Fruit fly (Drosophila melanogaster) whole organism, embryonic: ENCODE measurements around the gene CG4461.

ENCODE experiments used
- Atf6 ChIP-seq: fragments of 200-800 bp; sonication (Bioruptor generic); IDR thresholded peaks from 2 replicates; pipeline ENCODE4 v1.3.6; 2022; ENCODE audit warnings: missing biosample characterization, missing genetic modification characterization
- CG10321 ChIP-seq: fragments of 200-800 bp; sonication (Bioruptor generic); IDR thresholded peaks from 2 replicates; pipeline ENCODE4 v1.3.6; 2022; ENCODE audit warnings: missing biosample characterization, missing genetic modification characterization
- CG12942 ChIP-seq: fragments of 200-800 bp; sonication (Bioruptor generic); optimal IDR thresholded peaks from 3 replicates; lab custom pipeline; 2016; ENCODE audit warnings: missing biosample characterization, missing genetic modification characterization
- CG1529 ChIP-seq: fragments of 200-800 bp; sonication (Bioruptor generic); optimal IDR thresholded peaks from 3 replicates; lab custom pipeline; 2018; ENCODE audit warnings: missing biosample characterization, missing genetic modification characterization
- CG15479 ChIP-seq: fragments of 200-800 bp; sonication (Bioruptor generic); optimal IDR thresholded peaks from 3 replicates; lab custom pipeline; 2019; ENCODE audit warnings: missing biosample characterization, mild to moderate bottlenecking, missing genetic modification characterization, moderate library complexity
- CG17385 ChIP-seq: fragments of 200-800 bp; sonication (Bioruptor generic); optimal IDR thresholded peaks from 3 replicates; lab custom pipeline; 2018; ENCODE audit warnings: missing biosample characterization, mild to moderate bottlenecking, missing genetic modification characterization
- CG1832 ChIP-seq: fragments of 200-800 bp; sonication (Bioruptor generic); optimal IDR thresholded peaks from 2 replicates; lab custom pipeline; 2017; ENCODE audit warnings: missing biosample characterization, mild to moderate bottlenecking, missing genetic modification characterization, inconsistent platforms
- CG34224 ChIP-seq: fragments of 200-800 bp; sonication (Bioruptor generic); IDR thresholded peaks from 3 replicates; pipeline ENCODE4 v1.3.6; 2022; ENCODE audit warnings: missing biosample characterization, missing genetic modification characterization; ENCODE audit not compliant: partially characterized antibody
- CG34376 ChIP-seq: fragments of 200-800 bp; sonication (Bioruptor generic); optimal IDR thresholded peaks from 2 replicates; lab custom pipeline; 2018; ENCODE audit warnings: missing biosample characterization, mild to moderate bottlenecking, missing genetic modification characterization
- CG34422 ChIP-seq: fragments of 200-800 bp; sonication (Bioruptor generic); IDR thresholded peaks from 3 replicates; pipeline ENCODE4 v1.3.6; 2022; ENCODE audit warnings: missing biosample characterization, missing genetic modification characterization
- CG4854 ChIP-seq: fragments of 200-800 bp; sonication (Bioruptor generic); optimal IDR thresholded peaks from 2 replicates; lab custom pipeline; 2016; ENCODE audit warnings: missing biosample characterization, missing genetic modification characterization, inconsistent platforms
- CG7987 ChIP-seq: fragments of 200-800 bp; sonication (Bioruptor generic); optimal IDR thresholded peaks from 2 replicates; lab custom pipeline; 2018; ENCODE audit warnings: missing biosample characterization, mild to moderate bottlenecking, missing genetic modification characterization, moderate library complexity
- CG8089 ChIP-seq: fragments of 200-800 bp; sonication (Bioruptor generic); optimal IDR thresholded peaks from 3 replicates; lab custom pipeline; 2016; ENCODE audit warnings: missing biosample characterization, missing genetic modification characterization
- CG8924 ChIP-seq: fragments of 200-800 bp; optimal IDR thresholded peaks from 3 replicates; lab custom pipeline; 2019; ENCODE audit warnings: missing biosample characterization, mild to moderate bottlenecking, missing genetic modification characterization, moderate library complexity
- CHES-1-like ChIP-seq: fragments of 200-800 bp; sonication (Bioruptor generic); optimal IDR thresholded peaks from 2 replicates; lab custom pipeline; 2016; ENCODE audit warnings: missing biosample characterization, missing genetic modification characterization
- D ChIP-seq, 2 experiments: fragments of 200-800 bp in 1 of 2; fragments of >200 bp in 1 of 2; sonication (Bioruptor generic) in 1 of 2; optimal IDR thresholded peaks; 2 replicates in 1 of 2; 3 replicates in 1 of 2; lab custom pipeline; 2017; ENCODE audit warnings: mild to moderate bottlenecking in 1 of 2, missing biosample characterization in 1 of 2, missing genetic modification characterization in 1 of 2, missing genetic modification reagents in 1 of 2
- MBD-R2 ChIP-seq: fragments of 200-800 bp; sonication (Bioruptor generic); IDR thresholded peaks from 2 replicates; pipeline ENCODE4 v1.3.6; 2022; ENCODE audit warnings: missing biosample characterization, missing genetic modification characterization
- Med ChIP-seq: fragments of 200-800 bp; sonication (Bioruptor generic); peaks from one replicate; lab custom pipeline; 2016; ENCODE audit warnings: missing biosample characterization, missing genetic modification characterization, mild to moderate bottlenecking, inconsistent platforms, moderate library complexity
- Meics ChIP-seq: fragments of 200-800 bp; sonication (Bioruptor generic); optimal IDR thresholded peaks from 2 replicates; lab custom pipeline; 2017; ENCODE audit warnings: missing biosample characterization, mild to moderate bottlenecking, missing genetic modification characterization
- Oaz ChIP-seq: fragments of 200-800 bp; sonication (Bioruptor generic); IDR thresholded peaks from 2 replicates; pipeline ENCODE4 v1.3.6; 2022; ENCODE audit warnings: missing biosample characterization, missing genetic modification characterization
- Six4 ChIP-seq: fragments of 200-800 bp; sonication (Bioruptor generic); optimal IDR thresholded peaks from 2 replicates; lab custom pipeline; 2016; ENCODE audit warnings: missing biosample characterization, missing genetic modification characterization
- Trl ChIP-seq, 3 experiments: fragments of >200 bp in 2 of 3; fragments of 200-800 bp in 1 of 3; sonication (Bioruptor generic) in 1 of 3; optimal IDR thresholded peaks; 2 replicates in 1 of 3; 3 replicates in 2 of 3; lab custom pipeline; 2016 to 2017; ENCODE audit warnings: missing biosample characterization in 1 of 3, missing genetic modification characterization in 1 of 3
- abd-A ChIP-seq: fragments of 200-800 bp; sonication (Bioruptor generic); optimal IDR thresholded peaks from 3 replicates; lab custom pipeline; 2019; ENCODE audit warnings: missing biosample characterization, mild to moderate bottlenecking, missing genetic modification characterization, moderate library complexity
- aop ChIP-seq: fragments of 200-800 bp; sonication (Bioruptor generic); IDR thresholded peaks from 2 replicates; pipeline ENCODE4 v1.3.6; 2022; ENCODE audit warnings: missing biosample characterization, missing genetic modification characterization
- bsh ChIP-seq, 2 experiments: fragments of 200-800 bp; sonication (Bioruptor generic); optimal IDR thresholded peaks; 2 replicates each; lab custom pipeline; 2017 to 2018; ENCODE audit warnings: mild to moderate bottlenecking in 2 of 2, missing biosample characterization in 2 of 2, missing genetic modification characterization in 2 of 2, moderate library complexity in 1 of 2
- chinmo ChIP-seq: fragments of 200-800 bp; sonication (Bioruptor generic); IDR thresholded peaks from 4 replicates; pipeline ENCODE4 v1.3.6; 2022; ENCODE audit warnings: missing biosample characterization, missing genetic modification characterization; ENCODE audit not compliant: partially characterized antibody
- chm ChIP-seq: fragments of 200-800 bp; sonication (Bioruptor generic); IDR thresholded peaks from 2 replicates; pipeline ENCODE4 v1.3.6; 2022; ENCODE audit warnings: missing biosample characterization, missing genetic modification characterization
- cwo ChIP-seq: fragments of 200-800 bp; sonication (Bioruptor generic); optimal IDR thresholded peaks from 3 replicates; lab custom pipeline; 2017; ENCODE audit warnings: missing biosample characterization, missing genetic modification characterization, mild to moderate bottlenecking, moderate library complexity, missing genetic modification reagents
- eve ChIP-seq, 2 experiments: fragments of >200 bp; optimal IDR thresholded peaks; 2 replicates each; lab custom pipeline; 2017; ENCODE audit warnings: missing biosample characterization in 2 of 2, missing genetic modification characterization in 2 of 2
- exex ChIP-seq: fragments of 200-800 bp; sonication (Bioruptor generic); optimal IDR thresholded peaks from 4 replicates; lab custom pipeline; 2018; ENCODE audit warnings: missing biosample characterization, mild to moderate bottlenecking, missing genetic modification characterization, moderate library complexity
- grn ChIP-seq: fragments of 200-800 bp; sonication (Bioruptor generic); optimal IDR thresholded peaks from 3 replicates; lab custom pipeline; 2017; ENCODE audit warnings: missing biosample characterization, missing genetic modification characterization
- jumu ChIP-seq: fragments of 200-800 bp; sonication (Bioruptor generic); optimal IDR thresholded peaks from 3 replicates; lab custom pipeline; 2016; ENCODE audit warnings: missing biosample characterization, missing genetic modification characterization
- lbe ChIP-seq: fragments of 200-800 bp; sonication (Bioruptor generic); optimal IDR thresholded peaks from 2 replicates; lab custom pipeline; 2016; ENCODE audit warnings: missing biosample characterization, mild to moderate bottlenecking, missing genetic modification characterization
- lola ChIP-seq, 3 experiments: fragments of >200 bp in 2 of 3; fragments of 200-800 bp in 1 of 3; sonication (Bioruptor generic) in 1 of 3; optimal IDR thresholded peaks; 2 replicates each; lab custom pipeline; 2017 to 2019; ENCODE audit warnings: missing biosample characterization in 3 of 3, missing genetic modification characterization in 3 of 3, mild to moderate bottlenecking in 1 of 3, moderate library complexity in 1 of 3
- nom ChIP-seq: fragments of 200-800 bp; sonication (Bioruptor generic); optimal IDR thresholded peaks from 2 replicates; lab custom pipeline; 2017; ENCODE audit warnings: missing biosample characterization, missing genetic modification characterization, mild to moderate bottlenecking, moderate library complexity, missing genetic modification reagents
- pros ChIP-seq: fragments of 200-800 bp; sonication (Bioruptor generic); optimal IDR thresholded peaks from 3 replicates; lab custom pipeline; 2019; ENCODE audit warnings: missing biosample characterization, mild to moderate bottlenecking, missing genetic modification characterization, moderate library complexity
- seq ChIP-seq: fragments of 200-800 bp; sonication (Bioruptor generic); IDR thresholded peaks from 2 replicates; pipeline ENCODE4 v1.3.6; 2022; ENCODE audit warnings: missing biosample characterization, missing genetic modification characterization
- so ChIP-seq: fragments of 200-800 bp; sonication (Bioruptor generic); IDR thresholded peaks from 3 replicates; pipeline ENCODE4 v1.3.6; 2022; ENCODE audit warnings: missing biosample characterization, missing genetic modification characterization
- stc ChIP-seq: fragments of 200-800 bp; sonication (Bioruptor generic); IDR thresholded peaks from 2 replicates; pipeline ENCODE4 v1.3.6; 2022; ENCODE audit warnings: missing biosample characterization, missing genetic modification characterization
- sug ChIP-seq: fragments of 200-800 bp; optimal IDR thresholded peaks from 2 replicates; lab custom pipeline; 2019; ENCODE audit warnings: missing biosample characterization, mild to moderate bottlenecking, missing genetic modification characterization, moderate library complexity
- tgo ChIP-seq: fragments of 200-800 bp; sonication (Bioruptor generic); IDR thresholded peaks from 3 replicates; pipeline ENCODE4 v1.3.6; 2022; ENCODE audit warnings: missing biosample characterization, missing genetic modification characterization
- vvl ChIP-seq: fragments of 200-800 bp; sonication (Bioruptor generic); IDR thresholded peaks from 2 replicates; pipeline ENCODE4 v1.3.6; 2022; ENCODE audit warnings: missing biosample characterization, missing genetic modification characterization
- zfh1 ChIP-seq: fragments of 200-800 bp; sonication (Bioruptor generic); IDR thresholded peaks from 3 replicates; pipeline ENCODE4 v1.3.6; 2022; ENCODE audit warnings: missing biosample characterization, missing genetic modification characterization

CG4461 gene

DNA sequence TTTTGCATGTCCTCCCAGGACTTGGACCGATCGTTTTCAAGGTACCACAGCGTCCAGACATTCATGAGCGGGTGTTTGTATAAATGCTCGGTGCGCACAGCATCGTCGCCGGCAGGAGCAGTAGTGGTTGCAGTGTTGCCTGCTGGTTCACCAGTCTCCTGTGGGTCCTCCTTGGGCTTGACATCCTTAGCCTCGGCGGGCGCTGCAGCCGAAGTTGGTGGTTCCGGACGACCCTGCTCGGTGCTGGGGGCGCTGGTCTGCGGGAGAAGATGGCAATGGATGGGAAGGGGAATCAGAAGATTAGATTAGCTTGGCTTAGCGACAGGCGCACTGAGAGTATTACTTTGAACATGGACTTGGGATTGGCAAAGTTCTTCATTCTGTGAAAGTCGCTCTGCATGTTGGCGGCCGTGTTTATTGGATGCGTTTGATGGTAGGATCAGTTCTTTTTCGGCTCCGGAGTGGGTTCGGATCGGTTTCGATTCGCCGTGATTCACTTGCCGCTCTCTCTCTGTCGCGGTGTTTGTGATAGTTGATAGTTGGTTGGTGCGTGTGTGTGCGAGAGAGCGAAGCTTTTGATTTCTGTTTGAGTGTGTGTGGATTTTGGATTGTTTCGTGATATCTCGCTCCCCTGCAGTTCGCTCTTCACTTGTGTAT is 25.6 kb downstream of the CG4461 start (continued):
- TF ChIP-seq CHES-1-like (GFP tag; lab: Kevin White, UChicago) (peak; percentile 20), chinmo (GFP tag; lab: Robert Waterston, UW) (peak; percentile 67; the same call in 2 of the 4 replicates), CG1529 (GFP tag; lab: Kevin White, UChicago) (no peak), aop (no peak)

DNA sequence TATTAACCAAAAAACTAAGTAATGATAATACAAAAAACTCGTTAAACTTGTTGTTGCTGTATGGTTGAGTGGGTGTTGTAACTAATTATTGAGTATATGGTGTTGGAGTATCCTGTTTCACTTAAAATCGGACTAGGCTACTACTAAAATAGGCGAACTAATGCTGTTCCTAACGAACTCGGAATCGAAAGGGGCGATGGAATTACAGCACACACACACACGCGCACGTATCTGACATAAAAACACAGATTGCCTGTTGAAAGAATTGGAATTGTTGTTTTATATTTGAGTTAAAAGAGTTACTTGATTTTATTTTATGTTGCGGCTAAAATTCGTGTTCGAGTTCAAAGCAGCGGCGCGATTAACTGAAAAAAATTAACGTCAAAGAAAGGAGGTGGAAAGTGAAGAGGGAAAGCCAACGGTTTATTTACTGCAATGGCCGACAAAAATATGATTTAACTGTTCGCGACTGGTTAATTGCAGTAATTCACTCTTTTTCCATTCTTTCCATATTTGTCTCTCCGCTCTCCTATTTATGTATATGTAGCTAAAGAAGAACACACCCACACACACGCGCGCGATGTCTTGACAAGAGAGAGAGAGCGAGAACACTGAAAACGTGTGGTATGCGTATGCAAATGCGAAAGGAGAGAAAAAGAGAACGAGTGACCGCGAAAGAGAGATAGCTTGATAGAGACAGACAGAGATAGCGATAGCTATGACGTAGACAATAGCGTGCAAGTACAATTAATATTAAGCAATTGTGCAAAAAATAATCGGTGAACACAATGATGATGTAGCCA is 26.3 kb downstream of the CG4461 start:
- TF ChIP-seq sug (tag; lab: Kevin White, UChicago) (peak; percentile 76), CG8924 (tag; lab: Kevin White, UChicago) (peak; percentile 20), lola (GFP tag; optimal IDR thresholded peaks at IDR 0.05; lab: Kevin White, UChicago) (peak in 1 of 3 experiments; percentile 73), Oaz (GFP tag; lab: Robert Waterston, UW) (no peak), CG34224 (peak; percentile 7; the same call in 1 of the 3 replicates), Atf6 (GFP tag; lab: Robert Waterston, UW) (0 out of 2 replicates have a peak, but pooled peaks have one; percentile 13), grn (GFP tag; lab: Kevin White, UChicago) (no peak), pros (peak; percentile 70), Six4 (no peak), MBD-R2 (GFP tag; lab: Robert Waterston, UW) (peak; percentile 20; the same call in 1 of the 2 replicates), CG7987 (GFP tag; lab: Kevin White, UChicago) (no peak), nom (GFP tag; lab: Kevin White, UChicago) (peak; percentile 39), CG10321 (peak; percentile 58; the same call in 1 of the 2 replicates), jumu (GFP tag; lab: Kevin White, UChicago) (no peak), Med (GFP tag; lab: Kevin White, UChicago) (peak; percentile 48), Meics (GFP tag; lab: Kevin White, UChicago) (no peak), chm (GFP tag; lab: Robert Waterston, UW) (peak; percentile 59; the same call in 1 of the 2 replicates), CG34376 (GFP tag; lab: Kevin White, UChicago) (peak; percentile 10), exex (tag; lab: Kevin White, UChicago) (peak; percentile 26), stc (GFP tag; lab: Robert Waterston, UW) (peak; percentile 13; the same call in 1 of the 2 replicates), CG15479 (GFP tag; lab: Kevin White, UChicago) (peak; percentile 91), CG1832 (GFP tag; lab: Kevin White, UChicago) (peak; percentile 85), chinmo (GFP tag; lab: Robert Waterston, UW) (peak; percentile 83; the same call in 3 of the 4 replicates), CG17385 (GFP tag; lab: Kevin White, UChicago) (peak; percentile 11), lbe (GFP tag; lab: Kevin White, UChicago) (peak; percentile 14), Trl (optimal IDR thresholded peaks at IDR 0.05; lab: Kevin White, UChicago) (peak; percentile 91 to 96), Trl (GFP tag; optimal IDR thresholded peaks at IDR 0.05; lab: Kevin White, UChicago) (peak; percentile 40), so (GFP tag; lab: Robert Waterston, UW) (peak; percentile 42; the same call in 1 of the 3 replicates), cwo (GFP tag; lab: Kevin White, UChicago) (peak; percentile 13), D (optimal IDR thresholded peaks at IDR 0.05; lab: Kevin White, UChicago) (peak; percentile 6), D (GFP tag; optimal IDR thresholded peaks at IDR 0.05; lab: Kevin White, UChicago) (no peak), CG8089 (GFP tag; lab: Kevin White, UChicago) (no peak), eve (GFP tag; optimal IDR thresholded peaks at IDR 0.05; lab: Kevin White, UChicago) (peak in 1 of 2 experiments; percentile 85), tgo (GFP tag; lab: Robert Waterston, UW) (no peak), zfh1 (GFP tag; lab: Robert Waterston, UW) (no peak), vvl (GFP tag; lab: Robert Waterston, UW) (peak; percentile 85), abd-A (tag; lab: Kevin White, UChicago) (no peak), bsh (GFP tag; optimal IDR thresholded peaks at IDR 0.05; lab: Kevin White, UChicago) (peak in 1 of 2 experiments; percentile 12), seq (GFP tag; lab: Robert Waterston, UW) (peak; percentile 49; the same call in 1 of the 2 replicates), CG12942 (no peak), CG34422 (GFP tag; lab: Robert Waterston, UW) (peak; percentile 6; the same call in 1 of the 3 replicates), CG4854 (no peak)
